Worm (Caenorhabditis elegans): Measurements from ENCODE around the gene H20J04.9.

DNA sequence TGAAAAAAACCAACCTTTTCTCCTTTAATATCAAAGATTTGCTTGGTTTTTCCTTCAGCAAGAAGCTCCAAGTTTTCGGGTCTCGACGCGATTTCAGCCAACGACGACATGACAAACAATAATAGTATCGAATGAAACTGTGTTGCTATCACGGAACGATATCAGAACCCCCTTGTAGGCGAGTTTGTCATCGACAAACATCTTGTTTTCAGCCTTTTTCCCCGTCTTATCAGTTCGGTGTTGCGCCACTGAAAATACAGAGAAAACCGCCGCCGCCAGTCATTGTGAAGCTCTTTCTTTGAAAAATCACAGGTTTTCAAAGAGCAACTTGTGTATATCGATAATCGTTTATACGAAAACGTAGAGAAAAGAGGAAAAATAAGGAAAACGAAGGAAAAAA is 21.4 kb downstream of the H20J04.9 start, which contains the start of gene paic-1:
- no peak for TF ChIP-seq ama-1 (optimal IDR thresholded peaks at IDR 0.05)
- no peak for TF ChIP-seq flt-1 (GFP tag; IDR thresholded peaks at IDR 0.05)
- no peak for TF ChIP-seq ceh-13 (GFP tag; optimal IDR thresholded peaks at IDR 0.05)
- no peak for TF ChIP-seq hmg-4 (GFP tag; optimal IDR thresholded peaks at IDR 0.05)
- TF ChIP-seq hnd-1 (tag; optimal IDR thresholded peaks at IDR 0.05): no peak
- no peak for TF ChIP-seq ets-7 (tag; optimal IDR thresholded peaks at IDR 0.05)
- TF ChIP-seq tra-4 (tag; optimal IDR thresholded peaks at IDR 0.05): no peak
- TF ChIP-seq ceh-36 (tag; optimal IDR thresholded peaks at IDR 0.05): no peak
- TF ChIP-seq tbx-11 (GFP tag; IDR thresholded peaks at IDR 0.05): no peak
- TF ChIP-seq F13C5.2 (tag; optimal IDR thresholded peaks at IDR 0.05): no peak
- no peak for TF ChIP-seq hmbx-1 (tag; optimal IDR thresholded peaks at IDR 0.05)
- TF ChIP-seq B0310.2 (tag; optimal IDR thresholded peaks at IDR 0.05): no peak

Data from whole organism, early embryonic.